Worm (Caenorhabditis elegans): Measurements from ENCODE around the gene T01B11.1.
A peak's percentile ranks its signal among the peaks of the same experiment; 100 is the strongest.

Gene T01B11.1

ce11 chrIV:8446904-8447303 lies at the start of gene T01B11.1:
Gene T01B11.1 (plus strand): TSS chrIV:8447204.
- no peak for TF ChIP-seq rec-8 (tag; optimal IDR thresholded peaks at IDR 0.05)
- no peak for TF ChIP-seq xnd-1 (tag; optimal IDR thresholded peaks at IDR 0.05)
- TF ChIP-seq egl-18 (GFP tag; IDR thresholded peaks at IDR 0.05) = no peak
- TF ChIP-seq snpc-1.1 (tag; optimal IDR thresholded peaks at IDR 0.05; ENCODE audit: insufficient read depth) = no peak
- TF ChIP-seq pha-4 (tag; optimal IDR thresholded peaks at IDR 0.05) = no peak
- no peak for TF ChIP-seq nhr-27 (tag; optimal IDR thresholded peaks at IDR 0.05)
- TF ChIP-seq sdz-38 (tag; optimal IDR thresholded peaks at IDR 0.05) = no peak
- no peak for TF ChIP-seq ceh-100 (GFP tag; IDR thresholded peaks at IDR 0.05)
- TF ChIP-seq ets-4 (GFP tag; optimal IDR thresholded peaks at IDR 0.05) = no peak
- TF ChIP-seq T26A5.8 (tag; optimal IDR thresholded peaks at IDR 0.05) = no peak
- no peak for TF ChIP-seq D2030.7 (GFP tag; IDR thresholded peaks at IDR 0.05)
- no peak for TF ChIP-seq sptf-2 (GFP tag; optimal IDR thresholded peaks at IDR 0.05)
- no peak for TF ChIP-seq hlh-12 (tag; optimal IDR thresholded peaks at IDR 0.05)
- no peak for TF ChIP-seq B0035.1 (tag; optimal IDR thresholded peaks at IDR 0.05)
- no peak for TF ChIP-seq ceh-40 (GFP tag; IDR thresholded peaks at IDR 0.05)

ce11 chrIV:8397814-8398213 lies 49.2 kb upstream of the T01B11.1 start:
- TF ChIP-seq cebp-2 (GFP tag; IDR thresholded peaks at IDR 0.05) (no peak), F52B5.7 (tag; optimal IDR thresholded peaks at IDR 0.05) (no peak), hrde-1 (tag; optimal IDR thresholded peaks at IDR 0.05; ENCODE audit: borderline replicate concordance) (peak; percentile 57), repo-1 (tag; optimal IDR thresholded peaks at IDR 0.05) (no peak), let-607 (tag; optimal IDR thresholded peaks at IDR 0.05) (no peak), unc-62 (GFP tag; optimal IDR thresholded peaks at IDR 0.05) (no peak), aptf-2 (GFP tag; conservative IDR thresholded peaks at IDR 0.05) (no peak), nfya-2 (GFP tag; IDR thresholded peaks at IDR 0.05) (no peak), Y79H2A.3 (GFP tag; conservative IDR thresholded peaks at IDR 0.05) (0 out of 2 replicates have a peak, but pooled peaks have one; percentile 56), somi-1 (GFP tag; optimal IDR thresholded peaks at IDR 0.05) (no peak), dpl-1 (GFP tag; optimal IDR thresholded peaks at IDR 0.05) (no peak)

ce11 chrIV:8412538-8412937 lies 34.5 kb upstream of the T01B11.1 start:
- peak; percentile 25; the same call in 1 of the 2 replicates for TF ChIP-seq pbrm-1 (GFP tag; IDR thresholded peaks at IDR 0.05)
- TF ChIP-seq ceh-40 (GFP tag; IDR thresholded peaks at IDR 0.05) = 0 out of 2 replicates have a peak, but pooled peaks have one; percentile 38
- TF ChIP-seq B0019.2 (GFP tag; conservative IDR thresholded peaks at IDR 0.05) = 0 out of 2 replicates have a peak, but pooled peaks have one; percentile 15
- peak; percentile 41; the same call in 1 of the 2 replicates for TF ChIP-seq D2030.7 (GFP tag; IDR thresholded peaks at IDR 0.05)
- peak; percentile 70 for TF ChIP-seq hmg-1.2 (GFP tag; IDR thresholded peaks at IDR 0.05)
- peak; percentile 88 for TF ChIP-seq lin-26 (GFP tag; IDR thresholded peaks at IDR 0.05)
- TF ChIP-seq hsf-1 (GFP tag; IDR thresholded peaks at IDR 0.05) = peak; percentile 68; the same call in 1 of the 2 replicates
- TF ChIP-seq ztf-25 (GFP tag; IDR thresholded peaks at IDR 0.05) = peak; percentile 82; the same call in 1 of the 2 replicates
- TF ChIP-seq cebp-2 (GFP tag; IDR thresholded peaks at IDR 0.05) = 0 out of 2 replicates have a peak, but pooled peaks have one; percentile 76
- TF ChIP-seq tbp1 (GFP tag; optimal IDR thresholded peaks at IDR 0.05) = peak; percentile 86
- TF ChIP-seq rpc-1 (optimal IDR thresholded peaks at IDR 0.05) = peak; percentile 49
- peak; percentile 68 for TF ChIP-seq rpc-1 (tag; optimal IDR thresholded peaks at IDR 0.05)
- TF ChIP-seq madf-6 (GFP tag; IDR thresholded peaks at IDR 0.05) = peak; percentile 38; the same call in 1 of the 2 replicates
- peak; percentile 61; the same call in 1 of the 2 replicates for TF ChIP-seq madf-3 (GFP tag; IDR thresholded peaks at IDR 0.05)
- TF ChIP-seq B0261.1 (tag; optimal IDR thresholded peaks at IDR 0.05) = peak; percentile 59

Data from whole organism, young adult.